Worm (Caenorhabditis elegans) whole organism, early embryonic: Measurements from ENCODE around the gene Y62H9A.7.

Experiments
- B0310.2 ChIP-seq: sonication (generic microtip); optimal IDR thresholded peaks from 2 replicates; lab custom pipeline; 2016; ENCODE audit warnings: mild to moderate bottlenecking, missing genetic modification characterization, missing compliant biosample characterization
- F13C5.2 ChIP-seq: sonication (generic microtip); optimal IDR thresholded peaks from 2 replicates; lab custom pipeline; 2017; ENCODE audit warnings: mild to moderate bottlenecking, missing genetic modification characterization, inconsistent platforms, missing compliant biosample characterization
- aly-1 ChIP-seq: sonication (generic microtip); optimal IDR thresholded peaks from 2 replicates; lab custom pipeline; 2016; ENCODE audit warnings: missing genetic modification characterization, missing compliant biosample characterization
- ama-1 ChIP-seq: fragments of 150-350 bp; optimal IDR thresholded peaks from 2 replicates; lab custom pipeline; 2014
- ceh-13 ChIP-seq: fragments of 200-800 bp; sonication (Bioruptor generic); optimal IDR thresholded peaks from 2 replicates; lab custom pipeline; 2018; ENCODE audit warnings: mild to moderate bottlenecking, missing genetic modification characterization, missing compliant biosample characterization
- ceh-36 ChIP-seq: sonication (generic microtip); optimal IDR thresholded peaks from 2 replicates; lab custom pipeline; 2016; ENCODE audit warnings: missing genetic modification characterization, inconsistent platforms, missing compliant biosample characterization
- ets-7 ChIP-seq: sonication (generic microtip); optimal IDR thresholded peaks from 2 replicates; lab custom pipeline; 2016; ENCODE audit warnings: missing genotype, missing genetic modification characterization, missing compliant biosample characterization
- flt-1 ChIP-seq: fragments of 200-800 bp; sonication (Bioruptor generic); IDR thresholded peaks from 2 replicates; pipeline ENCODE4 v1.3.6; 2022; ENCODE audit warnings: missing genetic modification characterization, missing compliant biosample characterization
- hmbx-1 ChIP-seq: sonication (generic microtip); optimal IDR thresholded peaks from 2 replicates; lab custom pipeline; 2016; ENCODE audit warnings: mild to moderate bottlenecking, missing genetic modification characterization, missing compliant biosample characterization
- hmg-4 ChIP-seq: fragments of 200-800 bp; sonication (Bioruptor generic); optimal IDR thresholded peaks from 2 replicates; lab custom pipeline; 2018; ENCODE audit warnings: mild to moderate bottlenecking, missing genetic modification characterization, missing compliant biosample characterization
- hnd-1 ChIP-seq: sonication (generic microtip); optimal IDR thresholded peaks from 2 replicates; lab custom pipeline; 2016; ENCODE audit warnings: missing genetic modification characterization, missing compliant biosample characterization
- pes-1 ChIP-seq: fragments of 200-800 bp; sonication (Bioruptor generic); IDR thresholded peaks from 2 replicates; pipeline ENCODE4 v1.3.6; 2022; ENCODE audit warnings: missing genetic modification reagents, missing genetic modification characterization, missing compliant biosample characterization
- scrt-1 ChIP-seq: fragments of 200-800 bp; sonication (Bioruptor generic); IDR thresholded peaks from 2 replicates; pipeline ENCODE4 v1.3.6; 2022; ENCODE audit warnings: missing genetic modification characterization, missing compliant biosample characterization
- sea-1 ChIP-seq: fragments of 200-800 bp; sonication (Bioruptor generic); conservative IDR thresholded peaks from 2 replicates; pipeline ENCODE4 v1.3.6; 2022; ENCODE audit warnings: missing genetic modification characterization, missing compliant biosample characterization
- tbx-11 ChIP-seq: fragments of 200-800 bp; sonication (Bioruptor generic); IDR thresholded peaks from 2 replicates; pipeline ENCODE4 v1.3.6; 2022; ENCODE audit warnings: missing genetic modification characterization, missing compliant biosample characterization
- tbx-37 ChIP-seq: fragments of 200-800 bp; sonication (Bioruptor generic); conservative IDR thresholded peaks from 2 replicates; pipeline ENCODE4 v1.3.6; 2022; ENCODE audit warnings: missing genetic modification reagents, missing genetic modification characterization, missing compliant biosample characterization
- tra-4 ChIP-seq: sonication (generic microtip); optimal IDR thresholded peaks from 2 replicates; lab custom pipeline; 2017; ENCODE audit warnings: missing genetic modification characterization, missing compliant biosample characterization

Gene Y62H9A.7

ce11 chrX:11865083-11865482 lies 20.4 kb downstream of the Y62H9A.7 start, which contains the start of gene F54F7.6:
F54F7.6 (plus strand) TSS chrX:11865383.
- no peak for TF ChIP-seq hnd-1 (tag; lab: Kevin White, UChicago)
- TF ChIP-seq scrt-1 (GFP tag; lab: Robert Waterston, UW), result no peak
- TF ChIP-seq sea-1 (GFP tag; lab: Robert Waterston, UW), result no peak
- TF ChIP-seq ceh-36 (tag; lab: Kevin White, UChicago), result no peak
- no peak for TF ChIP-seq ama-1 (lab: Kevin White, UChicago)
- no peak for TF ChIP-seq ceh-13 (GFP tag; lab: Kevin White, UChicago)
- no peak for TF ChIP-seq tbx-37 (GFP tag; lab: Robert Waterston, UW)
- no peak for TF ChIP-seq ets-7 (tag; lab: Kevin White, UChicago)
- no peak for TF ChIP-seq pes-1 (GFP tag; lab: Robert Waterston, UW)
- TF ChIP-seq tbx-11 (GFP tag; lab: Robert Waterston, UW), result no peak
- TF ChIP-seq hmbx-1 (tag; lab: Kevin White, UChicago), result no peak

- TF ChIP-seq ama-1 (lab: Kevin White, UChicago) (no peak), ets-7 (tag; lab: Kevin White, UChicago) (no peak)
Observed at ce11 chrX:11863307-11863706, 22.2 kb downstream of the Y62H9A.7 start, which contains the start of gene F54F7.10. F54F7.10 (plus strand) TSS chrX:11863607.

- TF ChIP-seq aly-1 (tag; lab: Kevin White, UChicago), result no peak
- TF ChIP-seq tbx-37 (GFP tag; lab: Robert Waterston, UW), result no peak
- TF ChIP-seq pes-1 (GFP tag; lab: Robert Waterston, UW), result no peak
- TF ChIP-seq ama-1 (lab: Kevin White, UChicago), result no peak
- TF ChIP-seq flt-1, result no peak
- no peak for TF ChIP-seq sea-1 (GFP tag; lab: Robert Waterston, UW)
- TF ChIP-seq ceh-13 (GFP tag; lab: Kevin White, UChicago), result no peak
- no peak for TF ChIP-seq F13C5.2
- no peak for TF ChIP-seq tra-4 (tag; lab: Kevin White, UChicago)
- no peak for TF ChIP-seq tbx-11 (GFP tag; lab: Robert Waterston, UW)
- no peak for TF ChIP-seq ceh-36 (tag; lab: Kevin White, UChicago)
- no peak for TF ChIP-seq ets-7 (tag; lab: Kevin White, UChicago)
- TF ChIP-seq hmbx-1 (tag; lab: Kevin White, UChicago), result no peak
- no peak for TF ChIP-seq B0310.2 (tag; lab: Kevin White, UChicago)
- TF ChIP-seq hnd-1 (tag; lab: Kevin White, UChicago), result no peak
- TF ChIP-seq hmg-4 (GFP tag; lab: Kevin White, UChicago), result no peak
- no peak for TF ChIP-seq scrt-1 (GFP tag; lab: Robert Waterston, UW)
Observed at ce11 chrX:11857178-11857577, 28.3 kb downstream of the Y62H9A.7 start, which contains the start of gene mes-1. mes-1 (plus strand) TSS chrX:11857478.

- TF ChIP-seq ama-1 (lab: Kevin White, UChicago) (no peak), F13C5.2 (no peak), hmbx-1 (tag; lab: Kevin White, UChicago) (no peak), tbx-37 (GFP tag; lab: Robert Waterston, UW) (no peak), ceh-36 (tag; lab: Kevin White, UChicago) (no peak), hnd-1 (tag; lab: Kevin White, UChicago) (no peak), scrt-1 (GFP tag; lab: Robert Waterston, UW) (no peak), pes-1 (GFP tag; lab: Robert Waterston, UW) (no peak), sea-1 (GFP tag; lab: Robert Waterston, UW) (no peak), tbx-11 (GFP tag; lab: Robert Waterston, UW) (no peak), ceh-13 (GFP tag; lab: Kevin White, UChicago) (no peak), flt-1 (no peak), ets-7 (tag; lab: Kevin White, UChicago) (no peak), B0310.2 (tag; lab: Kevin White, UChicago) (no peak), tra-4 (tag; lab: Kevin White, UChicago) (no peak), aly-1 (tag; lab: Kevin White, UChicago) (no peak)
Observed at ce11 chrX:11856214-11856613, 29.3 kb downstream of the Y62H9A.7 start.

- TF ChIP-seq B0310.2 (tag; lab: Kevin White, UChicago) (no peak), hnd-1 (tag; lab: Kevin White, UChicago) (no peak), ceh-36 (tag; lab: Kevin White, UChicago) (no peak), aly-1 (tag; lab: Kevin White, UChicago) (no peak), scrt-1 (GFP tag; lab: Robert Waterston, UW) (no peak), tra-4 (tag; lab: Kevin White, UChicago) (no peak), pes-1 (GFP tag; lab: Robert Waterston, UW) (no peak), tbx-11 (GFP tag; lab: Robert Waterston, UW) (no peak), hmg-4 (GFP tag; lab: Kevin White, UChicago) (no peak), ceh-13 (GFP tag; lab: Kevin White, UChicago) (no peak), F13C5.2 (no peak), hmbx-1 (tag; lab: Kevin White, UChicago) (no peak), sea-1 (GFP tag; lab: Robert Waterston, UW) (no peak), ama-1 (lab: Kevin White, UChicago) (no peak), ets-7 (tag; lab: Kevin White, UChicago) (no peak)
Observed at ce11 chrX:11854903-11855302, 30.6 kb downstream of the Y62H9A.7 start, which contains the start of gene F54F7.8. F54F7.8 (minus strand) TSS chrX:11855003.

- TF ChIP-seq hmg-4 (GFP tag; lab: Kevin White, UChicago) (no peak), hmbx-1 (tag; lab: Kevin White, UChicago) (no peak), tra-4 (tag; lab: Kevin White, UChicago) (no peak), ceh-36 (tag; lab: Kevin White, UChicago) (no peak), scrt-1 (GFP tag; lab: Robert Waterston, UW) (no peak), flt-1 (no peak), ama-1 (lab: Kevin White, UChicago) (no peak), pes-1 (GFP tag; lab: Robert Waterston, UW) (no peak), F13C5.2 (no peak), ets-7 (tag; lab: Kevin White, UChicago) (no peak), ceh-13 (GFP tag; lab: Kevin White, UChicago) (no peak), tbx-37 (GFP tag; lab: Robert Waterston, UW) (no peak), B0310.2 (tag; lab: Kevin White, UChicago) (no peak)
Observed at ce11 chrX:11854432-11854831, 31.0 kb downstream of the Y62H9A.7 start.
